Worm (Caenorhabditis elegans) whole organism, early embryonic: ENCODE measurements around the gene dpl-1.

Experiments
- B0310.2 ChIP-seq: sonication (generic microtip); optimal IDR thresholded peaks from 2 replicates; lab custom pipeline; 2016; ENCODE audit warnings: mild to moderate bottlenecking, missing genetic modification characterization, missing compliant biosample characterization
- ets-7 ChIP-seq: sonication (generic microtip); optimal IDR thresholded peaks from 2 replicates; lab custom pipeline; 2016; ENCODE audit warnings: missing genotype, missing genetic modification characterization, missing compliant biosample characterization
- tbx-11 ChIP-seq: fragments of 200-800 bp; sonication (Bioruptor generic); IDR thresholded peaks from 2 replicates; pipeline ENCODE4 v1.3.6; 2022; ENCODE audit warnings: missing genetic modification characterization, missing compliant biosample characterization

- TF ChIP-seq B0310.2 (tag; lab: Kevin White, UChicago) (no peak), tbx-11 (no peak), ets-7 (tag; lab: Kevin White, UChicago) (no peak)
Measured at ce11 chrII:9181155-9181554, 11.4 kb downstream of the dpl-1 start.
